Fruit fly (Drosophila melanogaster) whole organism, wandering third instar larva: Measurements from ENCODE around the gene Phb1.
A peak's percentile ranks its signal among the peaks of the same experiment; 100 is the strongest.

ENCODE experiments used
- CG32264 ChIP-seq: fragments of 200-800 bp; sonication (Bioruptor generic); optimal IDR thresholded peaks from 2 replicates; lab custom pipeline; 2016; ENCODE audit warnings: missing biosample characterization, missing genetic modification characterization
- CG9705 ChIP-seq: fragments of 200-800 bp; sonication (Bioruptor generic); optimal IDR thresholded peaks from 2 replicates; lab custom pipeline; 2018; ENCODE audit warnings: missing biosample characterization, mild to moderate bottlenecking, missing genetic modification characterization
- Hr78 ChIP-seq: fragments of >200 bp; optimal IDR thresholded peaks from 2 replicates; lab custom pipeline; 2017; ENCODE audit warnings: missing biosample characterization, missing genetic modification characterization
- Vsx2 ChIP-seq: fragments of 200-300, 225-300 bp; sonication (Bioruptor generic); optimal IDR thresholded peaks from 2 replicates; lab custom pipeline; 2018; ENCODE audit warnings: missing biosample characterization, missing genetic modification characterization; ENCODE audit not compliant: partially characterized antibody
- br ChIP-seq: fragments of 200-800 bp; sonication (Bioruptor generic); optimal IDR thresholded peaks from 2 replicates; lab custom pipeline; 2016; ENCODE audit warnings: missing biosample characterization, missing genetic modification characterization
- dmrt93B ChIP-seq: fragments of 200-800 bp; sonication (Bioruptor generic); optimal IDR thresholded peaks from 2 replicates; lab custom pipeline; 2018; ENCODE audit warnings: missing biosample characterization, mild to moderate bottlenecking, missing genetic modification characterization
- pan ChIP-seq: fragments of >200 bp; optimal IDR thresholded peaks from 2 replicates; lab custom pipeline; 2017
- psq ChIP-seq: fragments of 200-800 bp; sonication (Bioruptor generic); optimal IDR thresholded peaks from 3 replicates; lab custom pipeline; 2017; ENCODE audit warnings: missing biosample characterization, mild to moderate bottlenecking, missing genetic modification characterization, moderate library complexity
- sage ChIP-seq: fragments of 200-800 bp; sonication (Bioruptor generic); optimal IDR thresholded peaks from 2 replicates; lab custom pipeline; 2016; ENCODE audit warnings: missing biosample characterization, mild to moderate bottlenecking, missing genetic modification characterization
- tai ChIP-seq: sonication (Bioruptor generic); optimal IDR thresholded peaks from 2 replicates; lab custom pipeline; 2016; ENCODE audit warnings: missing biosample characterization, missing genetic modification characterization
- usp ChIP-seq: fragments of >200 bp; optimal IDR thresholded peaks from 2 replicates; lab custom pipeline; 2017; ENCODE audit warnings: missing biosample characterization, missing genetic modification characterization

DNA sequence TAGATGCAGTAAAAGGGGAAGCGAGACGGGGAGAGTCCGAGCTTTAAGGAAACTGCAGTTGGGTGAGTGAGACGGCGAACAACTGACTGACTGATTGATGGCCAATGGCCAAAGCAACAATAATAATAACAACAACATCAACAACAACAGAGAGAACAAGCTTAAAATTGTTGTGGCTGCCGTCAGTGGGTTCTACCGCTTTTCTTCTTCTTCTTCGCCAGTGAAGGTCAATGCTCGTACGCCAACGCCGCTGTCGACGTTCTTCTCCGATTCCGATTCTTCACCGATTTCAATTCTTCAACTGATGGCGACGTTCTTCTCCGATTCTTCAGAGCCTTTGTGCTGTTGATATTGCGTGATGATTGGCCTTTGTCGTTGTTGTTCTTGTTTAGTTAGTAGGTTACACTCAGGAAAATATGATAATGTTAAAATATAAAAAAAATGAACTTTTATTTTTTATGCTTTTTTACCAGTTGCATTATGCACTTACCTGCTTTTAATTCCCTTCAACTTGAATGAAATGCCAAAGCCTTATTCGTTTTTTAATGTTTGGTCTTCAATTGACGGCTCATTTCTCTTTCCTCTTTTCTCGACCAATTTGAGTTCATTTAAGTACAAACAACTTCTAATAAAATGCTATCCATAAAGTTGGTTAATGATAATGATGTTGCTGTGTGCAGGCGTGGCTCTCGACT is 18.7 kb upstream of the Phb1 start:
- no peak for TF ChIP-seq CG9705
- no peak for TF ChIP-seq pan
- TF ChIP-seq CG32264 (GFP tag; lab: Kevin White, UChicago) = no peak
- no peak for TF ChIP-seq tai (GFP tag; lab: Kevin White, UChicago)
- TF ChIP-seq psq (GFP tag; lab: Kevin White, UChicago) = peak; percentile 44
- TF ChIP-seq sage = peak; percentile 46
- peak; percentile 34 for TF ChIP-seq br
- TF ChIP-seq Vsx2 (GFP tag; lab: Kevin White, UChicago) = no peak
- TF ChIP-seq Hr78 (GFP tag; lab: Kevin White, UChicago) = no peak
- TF ChIP-seq usp (GFP tag; lab: Kevin White, UChicago) = no peak
- no peak for TF ChIP-seq dmrt93B (GFP tag; lab: Kevin White, UChicago)
